Fruit fly (Drosophila melanogaster): ENCODE measurements around the gene Gr8a.

Gene Gr8a

DNA sequence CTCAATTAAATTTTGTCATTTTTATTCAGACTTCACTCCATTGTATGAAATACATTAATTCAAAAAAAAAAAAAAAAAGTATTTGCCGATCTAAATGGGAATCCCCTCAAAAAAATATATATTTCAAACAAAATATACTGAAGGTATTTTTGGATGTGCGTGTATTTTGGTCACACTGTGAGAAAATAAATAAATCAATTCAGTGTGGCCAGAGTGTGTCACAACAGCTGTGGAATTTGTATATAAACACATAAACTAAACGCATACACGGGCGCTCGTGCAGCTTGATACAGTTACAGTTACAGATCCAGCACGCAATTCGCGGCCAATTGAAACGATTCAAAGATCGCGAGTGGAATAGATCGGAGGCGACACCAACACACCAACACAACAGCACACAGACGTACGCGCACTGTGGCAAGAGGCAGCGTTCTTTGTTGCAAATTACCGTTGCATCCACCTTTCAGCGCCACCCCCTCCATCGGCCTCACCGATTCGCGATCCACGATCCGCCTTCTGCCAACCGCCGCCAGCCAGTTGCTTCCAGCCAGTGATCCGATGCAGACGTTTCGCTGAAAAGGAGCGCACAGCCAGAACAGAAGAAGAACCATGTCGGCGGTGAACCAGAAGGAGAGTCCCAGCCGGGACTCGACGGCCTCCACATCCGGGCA lies 23.4 kb downstream of the Gr8a start, which contains the start of gene CG17754 (continued):
- TF ChIP-seq TFAM (GFP tag; optimal IDR thresholded peaks at IDR 0.05) (no peak), gro (GFP tag; optimal IDR thresholded peaks at IDR 0.05) (no peak), tx (GFP tag; optimal IDR thresholded peaks at IDR 0.05) (no peak), cg (GFP tag; optimal IDR thresholded peaks at IDR 0.05) (peak; percentile 43), CG9797 (GFP tag; optimal IDR thresholded peaks at IDR 0.05) (peak; percentile 78), Ssrp (tag; optimal IDR thresholded peaks at IDR 0.05) (no peak), row (GFP tag; IDR thresholded peaks at IDR 0.05) (peak; percentile 34; the same call in 1 of the 3 replicates), CG11398 (GFP tag; optimal IDR thresholded peaks at IDR 0.05) (no peak), CG14667 (GFP tag; IDR thresholded peaks at IDR 0.05) (no peak), crol (GFP tag; IDR thresholded peaks at IDR 0.05) (peak; percentile 35; the same call in 1 of the 2 replicates), E2f2 (GFP tag; IDR thresholded peaks at IDR 0.05) (peak; percentile 57), Atf3 (GFP tag; optimal IDR thresholded peaks at IDR 0.05) (no peak), CG5180 (GFP tag; optimal IDR thresholded peaks at IDR 0.05) (no peak), gcm (GFP tag; optimal IDR thresholded peaks at IDR 0.05) (no peak), tap (tag; optimal IDR thresholded peaks at IDR 0.05) (no peak), Dp (GFP tag; optimal IDR thresholded peaks at IDR 0.05) (peak; percentile 33), pzg (GFP tag; optimal IDR thresholded peaks at IDR 0.05) (peak; percentile 61), MBD-R2 (GFP tag; IDR thresholded peaks at IDR 0.05) (peak; percentile 87), Jarid2 (GFP tag; optimal IDR thresholded peaks at IDR 0.05) (no peak), nerfin-1 (tag; optimal IDR thresholded peaks at IDR 0.05) (peak; percentile 83), CG17829 (tag; optimal IDR thresholded peaks at IDR 0.05) (peak; percentile 0), wdn (GFP tag; IDR thresholded peaks at IDR 0.05) (no peak), CG4617 (GFP tag; optimal IDR thresholded peaks at IDR 0.05; ENCODE audit: borderline replicate concordance) (peak; percentile 16), CG7928 (GFP tag; optimal IDR thresholded peaks at IDR 0.05) (no peak), CG3847 (GFP tag; IDR thresholded peaks at IDR 0.05) (peak; percentile 38), CG14710 (tag; optimal IDR thresholded peaks at IDR 0.05) (peak; percentile 47), HmgZ (tag; optimal IDR thresholded peaks at IDR 0.05) (peak; percentile 2), gsb (GFP tag; IDR thresholded peaks at IDR 0.05) (no peak), dan (GFP tag; IDR thresholded peaks at IDR 0.05) (no peak), CG6791 (GFP tag; IDR thresholded peaks at IDR 0.05; ENCODE audit: partially characterized antibody) (no peak), CG8290 (GFP tag; optimal IDR thresholded peaks at IDR 0.05) (peak; percentile 9), CG8290 (tag; optimal IDR thresholded peaks at IDR 0.05) (no peak), HmgD (GFP tag; optimal IDR thresholded peaks at IDR 0.05) (no peak), ash1 (GFP tag; optimal IDR thresholded peaks at IDR 0.05) (no peak), al (GFP tag; IDR thresholded peaks at IDR 0.05) (no peak), CG30020 (tag; optimal IDR thresholded peaks at IDR 0.05) (peak; percentile 17), sqz (GFP tag; optimal IDR thresholded peaks at IDR 0.05) (peak; percentile 52), vnd (GFP tag; IDR thresholded peaks at IDR 0.05; ENCODE audit: partially characterized antibody) (no peak), CG3838 (GFP tag; optimal IDR thresholded peaks at IDR 0.05) (no peak), pho (GFP tag; optimal IDR thresholded peaks at IDR 0.05) (no peak), unc-4 (GFP tag; IDR thresholded peaks at IDR 0.05; ENCODE audit: partially characterized antibody) (0 out of 2 replicates have a peak, but pooled peaks have one; percentile 28), Rx (GFP tag; IDR thresholded peaks at IDR 0.05) (no peak), MESR4 (GFP tag; optimal IDR thresholded peaks at IDR 0.05) (peak; percentile 50)

Data from whole organism, embryonic.